Worm (Caenorhabditis elegans): ENCODE data around the gene R07E5.11.

ce11 chrIII:4404339-4404836 is 10.6 kb downstream of the R07E5.11 start, which contains the start of the genes R07E5.17 and snfc-5:
- TF ChIP-seq him-1 (tag; optimal IDR thresholded peaks at IDR 0.05): no peak
- no peak for TF ChIP-seq dao-5 (tag; optimal IDR thresholded peaks at IDR 0.05)
- TF ChIP-seq W03F9.2 (tag; optimal IDR thresholded peaks at IDR 0.05): no peak
